Fruit fly (Drosophila melanogaster): ENCODE results near the gene CG9147.
A peak's percentile ranks its signal among the peaks of the same experiment; 100 is the strongest.

Gene CG9147

dm6 chr2L:6084694-6085093 lies 18.9 kb downstream of the CG9147 start:
- TF ChIP-seq cic (GFP tag; optimal IDR thresholded peaks at IDR 0.05) (peak; percentile 9), CG14711 (tag; optimal IDR thresholded peaks at IDR 0.05) (no peak), cnc (optimal IDR thresholded peaks at IDR 0.05) (peak in 1 of 2 experiments; percentile 55), Mnt (GFP tag; optimal IDR thresholded peaks at IDR 0.05) (no peak), ovo (GFP tag; optimal IDR thresholded peaks at IDR 0.05) (no peak)

- no peak for TF ChIP-seq toe (GFP tag; optimal IDR thresholded peaks at IDR 0.05)
- no peak for TF ChIP-seq cnc (optimal IDR thresholded peaks at IDR 0.05)
- no peak for TF ChIP-seq CG7045 (GFP tag; optimal IDR thresholded peaks at IDR 0.05)
- no peak for TF ChIP-seq kay (GFP tag; ENCODE audit: borderline replicate concordance)
- no peak for TF ChIP-seq Crg-1 (GFP tag; optimal IDR thresholded peaks at IDR 0.05)
- TF ChIP-seq CG7101 (tag; optimal IDR thresholded peaks at IDR 0.05): no peak
- no peak for TF ChIP-seq bab1 (GFP tag; optimal IDR thresholded peaks at IDR 0.05)
- no peak for TF ChIP-seq ovo (GFP tag; optimal IDR thresholded peaks at IDR 0.05)
- no peak for TF ChIP-seq cic (GFP tag; optimal IDR thresholded peaks at IDR 0.05)
- TF ChIP-seq CG12768 (GFP tag; optimal IDR thresholded peaks at IDR 0.05): no peak
- TF ChIP-seq CG11617 (GFP tag; optimal IDR thresholded peaks at IDR 0.05): no peak
Measured at dm6 chr2L:6085733-6086317, 20.0 kb downstream of the CG9147 start.

- peak; percentile 8 for TF ChIP-seq CG14711 (tag; optimal IDR thresholded peaks at IDR 0.05)
- no peak for TF ChIP-seq cic (GFP tag; optimal IDR thresholded peaks at IDR 0.05)
- peak; percentile 20 for TF ChIP-seq CG12768 (GFP tag; optimal IDR thresholded peaks at IDR 0.05)
- peak; percentile 29 for TF ChIP-seq tj (GFP tag; optimal IDR thresholded peaks at IDR 0.05)
Measured at dm6 chr2L:6086771-6087170, 21.0 kb downstream of the CG9147 start.

- TF ChIP-seq CG7101 (tag; optimal IDR thresholded peaks at IDR 0.05) (no peak), Mnt (GFP tag; optimal IDR thresholded peaks at IDR 0.05) (no peak)
Measured at dm6 chr2L:6087685-6088084, 21.9 kb downstream of the CG9147 start.

- TF ChIP-seq Hr96 (GFP tag; optimal IDR thresholded peaks at IDR 0.05): peak; percentile 52
- TF ChIP-seq Crg-1 (GFP tag; optimal IDR thresholded peaks at IDR 0.05): peak; percentile 49
- peak; percentile 48 for TF ChIP-seq CG33017 (tag; optimal IDR thresholded peaks at IDR 0.05)
- TF ChIP-seq CG11617 (GFP tag; optimal IDR thresholded peaks at IDR 0.05): peak; percentile 69
- TF ChIP-seq CG1620 (GFP tag; optimal IDR thresholded peaks at IDR 0.05): peak; percentile 19
- TF ChIP-seq pad (GFP tag; optimal IDR thresholded peaks at IDR 0.05): peak; percentile 54
- TF ChIP-seq cnc (optimal IDR thresholded peaks at IDR 0.05): peak; percentile 91 to 93
- peak; percentile 79 for TF ChIP-seq bab1 (GFP tag; optimal IDR thresholded peaks at IDR 0.05)
- TF ChIP-seq cic (GFP tag; optimal IDR thresholded peaks at IDR 0.05): peak; percentile 99
- no peak for TF ChIP-seq CG14711 (tag; optimal IDR thresholded peaks at IDR 0.05)
- TF ChIP-seq toe (GFP tag; optimal IDR thresholded peaks at IDR 0.05): no peak
- peak; percentile 47 for TF ChIP-seq CG7045 (GFP tag; optimal IDR thresholded peaks at IDR 0.05)
- peak; percentile 99 for TF ChIP-seq Mnt (GFP tag; optimal IDR thresholded peaks at IDR 0.05)
- peak; percentile 66 for TF ChIP-seq CG7101 (tag; optimal IDR thresholded peaks at IDR 0.05)
- peak; percentile 88 for TF ChIP-seq CG12768 (GFP tag; optimal IDR thresholded peaks at IDR 0.05)
- peak; percentile 47 for TF ChIP-seq Clk (GFP tag; optimal IDR thresholded peaks at IDR 0.05)
- TF ChIP-seq CG5204 (GFP tag; optimal IDR thresholded peaks at IDR 0.05): no peak
- TF ChIP-seq kay (GFP tag; ENCODE audit: borderline replicate concordance): peak; percentile 100
- TF ChIP-seq tj (GFP tag; optimal IDR thresholded peaks at IDR 0.05): peak; percentile 85
- TF ChIP-seq ovo (GFP tag; optimal IDR thresholded peaks at IDR 0.05): peak; percentile 63
Measured at dm6 chr2L:6088371-6089365, 22.9 kb downstream of the CG9147 start.

- TF ChIP-seq pad (GFP tag; optimal IDR thresholded peaks at IDR 0.05) (no peak), CG14711 (tag; optimal IDR thresholded peaks at IDR 0.05) (no peak), cic (GFP tag; optimal IDR thresholded peaks at IDR 0.05) (peak; percentile 99), CG7045 (GFP tag; optimal IDR thresholded peaks at IDR 0.05) (no peak), CG1620 (GFP tag; optimal IDR thresholded peaks at IDR 0.05) (no peak), toe (GFP tag; optimal IDR thresholded peaks at IDR 0.05) (no peak), tj (GFP tag; optimal IDR thresholded peaks at IDR 0.05) (no peak), CG33017 (tag; optimal IDR thresholded peaks at IDR 0.05) (no peak)
Measured at dm6 chr2L:6089604-6090198, 23.9 kb downstream of the CG9147 start.

dm6 chr2L:6090365-6090764 lies 24.6 kb downstream of the CG9147 start:
- TF ChIP-seq cnc (optimal IDR thresholded peaks at IDR 0.05): no peak
- TF ChIP-seq toe (GFP tag; optimal IDR thresholded peaks at IDR 0.05): no peak
- no peak for TF ChIP-seq Crg-1 (GFP tag; optimal IDR thresholded peaks at IDR 0.05)
- TF ChIP-seq bab1 (GFP tag; optimal IDR thresholded peaks at IDR 0.05): no peak
- no peak for TF ChIP-seq Mnt (GFP tag; optimal IDR thresholded peaks at IDR 0.05)
- TF ChIP-seq Clk (GFP tag; optimal IDR thresholded peaks at IDR 0.05): no peak
- TF ChIP-seq ovo (GFP tag; optimal IDR thresholded peaks at IDR 0.05): no peak
- no peak for TF ChIP-seq CG5204 (GFP tag; optimal IDR thresholded peaks at IDR 0.05)
- TF ChIP-seq CG1620 (GFP tag; optimal IDR thresholded peaks at IDR 0.05): no peak
- no peak for TF ChIP-seq CG33017 (tag; optimal IDR thresholded peaks at IDR 0.05)
- no peak for TF ChIP-seq Hr96 (GFP tag; optimal IDR thresholded peaks at IDR 0.05)
- no peak for TF ChIP-seq CG14711 (tag; optimal IDR thresholded peaks at IDR 0.05)
- no peak for TF ChIP-seq CG7101 (tag; optimal IDR thresholded peaks at IDR 0.05)
- no peak for TF ChIP-seq CG7045 (GFP tag; optimal IDR thresholded peaks at IDR 0.05)
- no peak for TF ChIP-seq cic (GFP tag; optimal IDR thresholded peaks at IDR 0.05)
- TF ChIP-seq pad (GFP tag; optimal IDR thresholded peaks at IDR 0.05): no peak
- TF ChIP-seq tj (GFP tag; optimal IDR thresholded peaks at IDR 0.05): no peak
- TF ChIP-seq kay (GFP tag; ENCODE audit: borderline replicate concordance): no peak
- no peak for TF ChIP-seq CG11617 (GFP tag; optimal IDR thresholded peaks at IDR 0.05)
